Worm (Caenorhabditis elegans) whole organism, L4 larva: ENCODE data around the gene col-14.

Experiments
- F26F4.8 ChIP-seq: fragments of 200-800 bp; sonication (Bioruptor generic); conservative IDR thresholded peaks from 2 replicates; pipeline ENCODE4 v1.3.6; 2022; ENCODE audit warnings: missing genetic modification characterization, missing compliant biosample characterization
- F37D6.2 ChIP-seq: sonication (generic microtip); optimal IDR thresholded peaks from 2 replicates; lab custom pipeline; 2016; ENCODE audit warnings: mild to moderate bottlenecking, missing genetic modification characterization, missing compliant biosample characterization
- F49E8.2 ChIP-seq: sonication (generic microtip); optimal IDR thresholded peaks from 2 replicates; lab custom pipeline; 2016; ENCODE audit warnings: missing compliant biosample characterization, mild to moderate bottlenecking, missing genetic modification characterization, borderline replicate concordance
- R02D3.7 ChIP-seq: fragments of 150-350 bp; sonication (generic microtip); optimal IDR thresholded peaks from 3 replicates; lab custom pipeline; 2014; ENCODE audit warnings: missing biosample characterization, missing genetic modification characterization
- T20F7.1 ChIP-seq: fragments of 200-800 bp; sonication (Bioruptor generic); optimal IDR thresholded peaks from 2 replicates; lab custom pipeline; 2018; ENCODE audit warnings: mild to moderate bottlenecking, missing genetic modification characterization, missing compliant biosample characterization
- T26A8.4 ChIP-seq: fragments of 200-800 bp; sonication (Bioruptor generic); IDR thresholded peaks from 2 replicates; pipeline ENCODE4 v1.3.6; 2022; ENCODE audit warnings: missing genetic modification characterization, missing compliant biosample characterization
- aha-1 ChIP-seq: fragments of 150-350 bp; peaks from one replicate; lab custom pipeline; 2014; ENCODE audit warnings: missing biosample characterization, missing genetic modification characterization
- ama-1 ChIP-seq: fragments of 150-350 bp; optimal IDR thresholded peaks from 2 replicates; lab custom pipeline; 2014; ENCODE audit warnings: inconsistent platforms, mixed read lengths
- ceh-62 ChIP-seq: sonication (generic microtip); optimal IDR thresholded peaks from 2 replicates; lab custom pipeline; 2017; ENCODE audit warnings: missing biosample characterization, missing genetic modification characterization
- ces-1 ChIP-seq: fragments of 150-350 bp; sonication (generic microtip); optimal IDR thresholded peaks from 4 replicates; lab custom pipeline; 2014; ENCODE audit warnings: missing biosample characterization, missing genetic modification reagents, missing genetic modification characterization
- daf-12 ChIP-seq: fragments of 150-350 bp; optimal IDR thresholded peaks from 2 replicates; lab custom pipeline; 2014; ENCODE audit warnings: missing biosample characterization, missing genetic modification reagents, missing genetic modification characterization
- daf-16 ChIP-seq, 3 experiments: sonication (generic microtip); optimal IDR thresholded peaks; 2 replicates each; lab custom pipeline; 2016 to 2017; ENCODE audit warnings: missing genetic modification characterization in 3 of 3, missing genetic modification reagents in 3 of 3, mild to moderate bottlenecking in 2 of 3, missing compliant biosample characterization in 2 of 3, missing biosample characterization in 1 of 3, moderate library complexity in 1 of 3
- daf-19 ChIP-seq: fragments of 200-800 bp; sonication (Bioruptor generic); conservative IDR thresholded peaks from 2 replicates; pipeline ENCODE4 v1.3.6; 2022; ENCODE audit warnings: missing genetic modification characterization, missing compliant biosample characterization
- daf-8 ChIP-seq: fragments of 200-800 bp; sonication (Bioruptor generic); IDR thresholded peaks from 2 replicates; pipeline ENCODE4 v1.3.6; 2022; ENCODE audit warnings: missing genetic modification characterization, missing compliant biosample characterization
- dmd-6 ChIP-seq: fragments of 200-800 bp; sonication (Bioruptor generic); IDR thresholded peaks from 2 replicates; pipeline ENCODE4 v1.3.6; 2022; ENCODE audit warnings: missing genetic modification reagents, missing genetic modification characterization, missing compliant biosample characterization
- dmd-8 ChIP-seq: fragments of 200-800 bp; sonication (Bioruptor generic); IDR thresholded peaks from 2 replicates; pipeline ENCODE4 v1.3.6; 2022; ENCODE audit warnings: missing genetic modification characterization, missing compliant biosample characterization
- dmd-9 ChIP-seq: fragments of 200-800 bp; sonication (Bioruptor generic); IDR thresholded peaks from 2 replicates; pipeline ENCODE4 v1.3.6; 2022; ENCODE audit warnings: missing genetic modification reagents, missing genetic modification characterization, missing compliant biosample characterization
- dpl-1 ChIP-seq: fragments of 150-350 bp; optimal IDR thresholded peaks from 2 replicates; lab custom pipeline; 2014; ENCODE audit warnings: missing biosample characterization, missing genetic modification reagents, missing genetic modification characterization
- dve-1 ChIP-seq: sonication (generic microtip); optimal IDR thresholded peaks from 2 replicates; lab custom pipeline; 2017; ENCODE audit warnings: antibody characterized with exemption, mild to moderate bottlenecking, missing genetic modification characterization, missing compliant biosample characterization; ENCODE audit not compliant: insufficient read depth
- egl-43 ChIP-seq: fragments of 200-800 bp; sonication (Bioruptor generic); IDR thresholded peaks from 2 replicates; pipeline ENCODE4 v1.3.6; 2022; ENCODE audit warnings: missing genetic modification reagents, missing genetic modification characterization, missing compliant biosample characterization
- fos-1 ChIP-seq: fragments of 150-350 bp; optimal IDR thresholded peaks from 2 replicates; lab custom pipeline; 2014; ENCODE audit warnings: missing biosample characterization, missing genetic modification characterization
- hlh-11 ChIP-seq: fragments of 200-800 bp; sonication (Bioruptor generic); optimal IDR thresholded peaks from 2 replicates; lab custom pipeline; 2018; ENCODE audit warnings: mild to moderate bottlenecking, missing genetic modification characterization, missing compliant biosample characterization
- lim-7 ChIP-seq: fragments of 200-800 bp; sonication (Bioruptor generic); IDR thresholded peaks from 2 replicates; pipeline ENCODE4 v1.3.6; 2022; ENCODE audit warnings: missing genetic modification characterization, missing compliant biosample characterization
- lin-13 ChIP-seq: fragments of 150-350 bp; optimal IDR thresholded peaks from 2 replicates; lab custom pipeline; 2014; ENCODE audit warnings: missing biosample characterization, missing genetic modification reagents, missing genetic modification characterization
- lin-29 ChIP-seq: fragments of 200-800 bp; sonication (Bioruptor generic); IDR thresholded peaks from 2 replicates; pipeline ENCODE4 v1.3.6; 2022; ENCODE audit warnings: missing genetic modification reagents, missing genetic modification characterization, missing compliant biosample characterization
- lin-38 ChIP-seq: fragments of 200-800 bp; sonication (Bioruptor generic); IDR thresholded peaks from 2 replicates; pipeline ENCODE4 v1.3.6; 2022; ENCODE audit warnings: missing genetic modification reagents, missing genetic modification characterization, missing compliant biosample characterization
- madf-5 ChIP-seq, 2 experiments: fragments of 200-800 bp; sonication (Bioruptor generic); IDR thresholded peaks; 2 replicates each; pipeline ENCODE4 v1.3.6; 2022; ENCODE audit warnings: missing compliant biosample characterization in 2 of 2, missing genetic modification characterization in 2 of 2
- mdl-1 ChIP-seq, 2 experiments: fragments of 150-350 bp in 1 of 2; sonication (generic microtip) in 1 of 2; optimal IDR thresholded peaks; 2 replicates each; lab custom pipeline; 2014 to 2017; ENCODE audit warnings: missing biosample characterization in 2 of 2, missing genetic modification characterization in 2 of 2
- nhr-10 ChIP-seq: fragments of 150-350 bp; optimal IDR thresholded peaks from 2 replicates; lab custom pipeline; 2014; ENCODE audit warnings: missing biosample characterization, missing genetic modification characterization
- nhr-102 ChIP-seq: sonication (generic microtip); optimal IDR thresholded peaks from 2 replicates; lab custom pipeline; 2016; ENCODE audit warnings: mild to moderate bottlenecking, missing genetic modification characterization, moderate library complexity, missing compliant biosample characterization
- nhr-237 ChIP-seq: sonication (generic microtip); optimal IDR thresholded peaks from 2 replicates; lab custom pipeline; 2017; ENCODE audit warnings: missing biosample characterization, missing genetic modification characterization
- nhr-28 ChIP-seq: fragments of 150-350 bp; optimal IDR thresholded peaks from 2 replicates; lab custom pipeline; 2014; ENCODE audit warnings: missing biosample characterization, missing genetic modification characterization
- nhr-41 ChIP-seq: fragments of 200-800 bp; sonication (Bioruptor generic); IDR thresholded peaks from 2 replicates; pipeline ENCODE4 v1.3.6; 2022; ENCODE audit warnings: missing genetic modification reagents, missing genetic modification characterization, missing compliant biosample characterization
- nhr-42 ChIP-seq: fragments of 200-800 bp; sonication (Bioruptor generic); IDR thresholded peaks from 2 replicates; pipeline ENCODE4 v1.3.6; 2022; ENCODE audit warnings: missing genetic modification characterization, missing compliant biosample characterization
- nhr-48 ChIP-seq: sonication (generic microtip); optimal IDR thresholded peaks from 2 replicates; lab custom pipeline; 2016; ENCODE audit warnings: mild to moderate bottlenecking, missing genetic modification characterization, missing compliant biosample characterization
- nhr-6 ChIP-seq: fragments of 150-350 bp; optimal IDR thresholded peaks from 2 replicates; lab custom pipeline; 2014; ENCODE audit warnings: missing biosample characterization, missing genetic modification characterization
- php-3 ChIP-seq: fragments of 200-800 bp; sonication (Bioruptor generic); IDR thresholded peaks from 2 replicates; pipeline ENCODE4 v1.3.6; 2022; ENCODE audit warnings: missing genetic modification reagents, missing genetic modification characterization, missing compliant biosample characterization
- pqm-1 ChIP-seq: sonication (generic microtip); optimal IDR thresholded peaks from 2 replicates; lab custom pipeline; 2017; ENCODE audit warnings: missing biosample characterization, missing genetic modification characterization
- set-16 ChIP-seq: fragments of 200-800 bp; sonication (Bioruptor generic); IDR thresholded peaks from 2 replicates; pipeline ENCODE4 v1.3.6; 2022; ENCODE audit warnings: missing genetic modification reagents, missing genetic modification characterization, missing compliant biosample characterization
- skn-1 ChIP-seq: fragments of 150-350 bp; optimal IDR thresholded peaks from 2 replicates; lab custom pipeline; 2014; ENCODE audit warnings: missing biosample characterization, missing genetic modification characterization
- spr-3 ChIP-seq: fragments of 200-800 bp; sonication (Bioruptor generic); optimal IDR thresholded peaks from 2 replicates; lab custom pipeline; 2018; ENCODE audit warnings: mild to moderate bottlenecking, missing genetic modification characterization, missing compliant biosample characterization
- unc-130 ChIP-seq: sonication (generic microtip); optimal IDR thresholded peaks from 2 replicates; lab custom pipeline; 2016; ENCODE audit warnings: missing genetic modification reagents, missing genetic modification characterization, missing compliant biosample characterization
- unc-62 ChIP-seq, 3 experiments: fragments of 150-350 bp in 1 of 3; sonication (generic microtip); optimal IDR thresholded peaks in 2 of 3; peaks in 1 of 3; 1 replicate in 1 of 3; 2 replicates in 2 of 3; lab custom pipeline; 2014 to 2017; ENCODE audit warnings: missing biosample characterization in 3 of 3, missing genetic modification characterization in 3 of 3, missing genetic modification reagents in 3 of 3, missing genotype in 1 of 3
- zfp-2 ChIP-seq: sonication (generic microtip); optimal IDR thresholded peaks from 2 replicates; lab custom pipeline; 2016; ENCODE audit warnings: mild to moderate bottlenecking, missing genetic modification characterization, missing compliant biosample characterization

Gene col-14

ce11 chrIV:7743539-7743938 lies 9.7 kb upstream of the col-14 start, which contains the start of gene npr-35:
Gene npr-35, plus strand, starts transcription at chrIV:7743839.
- TF ChIP-seq zfp-2 (tag; lab: Kevin White, UChicago) (no peak), unc-62 (GFP tag; optimal IDR thresholded peaks at IDR 0.05 in 1 of 2; lab: Kevin White, UChicago) (peak in 1 of 2 experiments; percentile 80), unc-62 (tag; optimal IDR thresholded peaks at IDR 0.05; lab: Kevin White, UChicago) (no peak)

- TF ChIP-seq unc-62 (GFP tag; optimal IDR thresholded peaks at IDR 0.05 in 1 of 2; lab: Kevin White, UChicago) (peak in 1 of 2 experiments; percentile 26), unc-62 (tag; optimal IDR thresholded peaks at IDR 0.05; lab: Kevin White, UChicago) (no peak), nhr-28 (tag; lab: Kevin White, UChicago) (peak; percentile 80), dmd-6 (GFP tag; lab: Robert Waterston, UW) (peak; percentile 7; the same call in 1 of the 2 replicates), pqm-1 (tag; lab: Kevin White, UChicago) (peak; percentile 96), daf-12 (tag; lab: Kevin White, UChicago) (no peak), daf-16 (GFP tag; optimal IDR thresholded peaks at IDR 0.05; lab: Kevin White, UChicago) (no peak), daf-16 (tag; optimal IDR thresholded peaks at IDR 0.05; lab: Kevin White, UChicago) (peak; percentile 93), F26F4.8 (no peak), dve-1 (tag; lab: Kevin White, UChicago) (no peak)
Measured at ce11 chrIV:7747838-7748237, 5.4 kb upstream of the col-14 start, which contains the start of gene klo-1. Gene klo-1, minus strand, starts transcription at chrIV:7748225.

- TF ChIP-seq aha-1 (tag; lab: Kevin White, UChicago) (peak; percentile 21), ces-1 (no peak), daf-19 (GFP tag; lab: Robert Waterston, UW) (no peak), set-16 (GFP tag; lab: Robert Waterston, UW) (peak; percentile 94), spr-3 (GFP tag; lab: Kevin White, UChicago) (peak; percentile 28), egl-43 (peak; percentile 76), T26A8.4 (GFP tag; lab: Robert Waterston, UW) (0 out of 2 replicates have a peak, but pooled peaks have one; percentile 47), madf-5 (GFP tag; IDR thresholded peaks at IDR 0.05; lab: Robert Waterston, UW) (0 out of 4 replicates have a peak, but pooled peaks of 1 of the 2 experiments have one; percentile 45)
Measured at ce11 chrIV:7754114-7754513, 906 bp downstream of the col-14 start.

- TF ChIP-seq daf-19 (GFP tag; lab: Robert Waterston, UW) (no peak), F37D6.2 (no peak), nhr-237 (tag; lab: Kevin White, UChicago) (no peak), set-16 (GFP tag; lab: Robert Waterston, UW) (no peak), hlh-11 (tag; lab: Kevin White, UChicago) (no peak), mdl-1 (tag; optimal IDR thresholded peaks at IDR 0.05; lab: Kevin White, UChicago) (no peak), nhr-48 (tag; lab: Kevin White, UChicago) (no peak), nhr-6 (tag; lab: Kevin White, UChicago) (no peak), fos-1 (tag; lab: Kevin White, UChicago) (no peak), unc-130 (no peak), lin-29 (no peak)
Measured at ce11 chrIV:7757245-7757644, 4.0 kb downstream of the col-14 start, which contains the start of gene C46A5.4. Gene C46A5.4, minus strand, starts transcription at chrIV:7757345.

- TF ChIP-seq nhr-10 (no peak), lim-7 (no peak), skn-1 (tag; lab: Kevin White, UChicago) (no peak), R02D3.7 (no peak), F49E8.2 (tag; lab: Kevin White, UChicago) (no peak), dmd-9 (GFP tag; lab: Robert Waterston, UW) (no peak), ama-1 (no peak), ceh-62 (tag; lab: Kevin White, UChicago) (no peak), madf-5 (GFP tag; IDR thresholded peaks at IDR 0.05; lab: Robert Waterston, UW) (no peak), T20F7.1 (GFP tag; lab: Kevin White, UChicago) (no peak), nhr-102 (tag; lab: Kevin White, UChicago) (no peak), dpl-1 (GFP tag; lab: Kevin White, UChicago) (no peak), nhr-42 (no peak), daf-19 (GFP tag; lab: Robert Waterston, UW) (no peak), lin-13 (no peak), daf-8 (GFP tag; lab: Robert Waterston, UW) (no peak), nhr-41 (GFP tag; lab: Robert Waterston, UW) (no peak), dmd-8 (no peak), lin-38 (GFP tag; lab: Robert Waterston, UW) (no peak), php-3 (GFP tag; lab: Robert Waterston, UW) (no peak)
- TF ChIP-seq, all 104 proteins: peak for 0
Measured at ce11 chrIV:7759527-7759926, 6.3 kb downstream of the col-14 start, which contains the start of gene dsb-3. Gene dsb-3, minus strand, starts transcription at chrIV:7759627.
